Worm (Caenorhabditis elegans) whole organism, L1 larva: ENCODE results near the gene abu-14.
A peak's percentile ranks its signal among the peaks of the same experiment; 100 is the strongest.

Source experiments
- C16A3.4 ChIP-seq: fragments of 150-350 bp; optimal IDR thresholded peaks from 2 replicates; lab custom pipeline; 2014; ENCODE audit warnings: missing biosample characterization, missing genetic modification characterization
- Y116A8C.19 ChIP-seq: sonication (generic microtip); optimal IDR thresholded peaks from 2 replicates; lab custom pipeline; 2016; ENCODE audit warnings: missing compliant biosample characterization, missing genetic modification characterization, borderline replicate concordance
- alr-1 ChIP-seq: fragments of 200-800 bp; sonication (Bioruptor generic); optimal IDR thresholded peaks from 2 replicates; lab custom pipeline; 2018; ENCODE audit warnings: borderline replicate concordance, mild to moderate bottlenecking, missing genetic modification characterization, missing compliant biosample characterization
- ama-1 ChIP-seq: fragments of 150-350 bp; optimal IDR thresholded peaks from 2 replicates; lab custom pipeline; 2014
- blmp-1 ChIP-seq: fragments of 150-350 bp; optimal IDR thresholded peaks from 2 replicates; lab custom pipeline; 2014; ENCODE audit warnings: missing biosample characterization, missing genetic modification characterization
- ceh-8 ChIP-seq: fragments of 200-800 bp; sonication (Bioruptor generic); optimal IDR thresholded peaks from 2 replicates; lab custom pipeline; 2018; ENCODE audit warnings: mild to moderate bottlenecking, missing genetic modification characterization, moderate library complexity, missing compliant biosample characterization
- ceh-82 ChIP-seq, 3 experiments: fragments of 150-350 bp in 1 of 3; sonication (generic microtip) in 2 of 3; optimal IDR thresholded peaks; 2 replicates each; lab custom pipeline; 2014 to 2017; ENCODE audit warnings: missing biosample characterization in 3 of 3, missing genetic modification characterization in 3 of 3
- dpl-1 ChIP-seq, 3 experiments: fragments of 150-350 bp in 2 of 3; sonication (generic microtip) in 1 of 3; optimal IDR thresholded peaks; 2 replicates each; lab custom pipeline; 2014 to 2017; ENCODE audit warnings: missing biosample characterization in 3 of 3, missing genetic modification characterization in 3 of 3, missing genetic modification reagents in 3 of 3
- egl-13 ChIP-seq: sonication (generic microtip); optimal IDR thresholded peaks from 2 replicates; lab custom pipeline; 2016; ENCODE audit warnings: missing genotype, missing genetic modification reagents, missing genetic modification characterization, missing compliant biosample characterization
- elt-2 ChIP-seq: sonication (generic microtip); optimal IDR thresholded peaks from 2 replicates; lab custom pipeline; 2016; ENCODE audit warnings: missing genetic modification characterization, mild to moderate bottlenecking, inconsistent platforms, missing compliant biosample characterization, missing genetic modification reagents
- elt-3 ChIP-seq, 6 experiments: fragments of 150-350 bp in 1 of 6; sonication (generic microtip); optimal IDR thresholded peaks; 2 replicates each; lab custom pipeline; 2017 to 2018; ENCODE audit warnings: missing biosample characterization in 6 of 6, missing genetic modification characterization in 6 of 6, inconsistent platforms in 1 of 6
- fkh-10 ChIP-seq: sonication (generic microtip); optimal IDR thresholded peaks from 2 replicates; lab custom pipeline; 2017; ENCODE audit warnings: missing biosample characterization, missing genetic modification reagents, missing genetic modification characterization
- fkh-4 ChIP-seq: sonication (generic microtip); optimal IDR thresholded peaks from 2 replicates; lab custom pipeline; 2016; ENCODE audit warnings: missing compliant biosample characterization, missing genetic modification characterization, borderline replicate concordance
- fkh-8 ChIP-seq: sonication (generic microtip); optimal IDR thresholded peaks from 2 replicates; lab custom pipeline; 2016; ENCODE audit warnings: mild to moderate bottlenecking, missing genetic modification characterization, missing compliant biosample characterization
- grh-1 ChIP-seq: fragments of 200-800 bp; sonication (Bioruptor generic); IDR thresholded peaks from 2 replicates; pipeline ENCODE4 v1.3.6; 2022; ENCODE audit warnings: missing genetic modification reagents, missing genetic modification characterization, missing compliant biosample characterization
- hlh-17 ChIP-seq: fragments of 200-800 bp; sonication (Bioruptor generic); optimal IDR thresholded peaks from 2 replicates; lab custom pipeline; 2018; ENCODE audit warnings: missing genetic modification characterization, mild to moderate bottlenecking, missing compliant biosample characterization, moderate library complexity, borderline replicate concordance
- isw-1 ChIP-seq: fragments of 200-800 bp; sonication (Bioruptor generic); IDR thresholded peaks from 2 replicates; pipeline ENCODE4 v1.3.6; 2022; ENCODE audit warnings: missing genetic modification characterization, missing compliant biosample characterization
- lin-14 ChIP-seq: fragments of 200-800 bp; sonication (Bioruptor generic); optimal IDR thresholded peaks from 2 replicates; lab custom pipeline; 2018; ENCODE audit warnings: mild to moderate bottlenecking, missing genetic modification characterization, moderate library complexity, missing compliant biosample characterization
- lin-35 ChIP-seq, 2 experiments: fragments of 150-350 bp; optimal IDR thresholded peaks; 2 replicates each; lab custom pipeline; 2014; ENCODE audit warnings: missing biosample characterization in 2 of 2, missing genetic modification characterization in 2 of 2, missing genetic modification reagents in 2 of 2
- lin-39 ChIP-seq: fragments of 150-350 bp; optimal IDR thresholded peaks from 2 replicates; lab custom pipeline; 2014; ENCODE audit warnings: missing biosample characterization, missing genetic modification reagents, missing genetic modification characterization
- mef-2 ChIP-seq: fragments of 150-350 bp; optimal IDR thresholded peaks from 2 replicates; lab custom pipeline; 2014; ENCODE audit warnings: missing biosample characterization, missing genetic modification characterization
- mep-1 ChIP-seq: fragments of 150-350 bp; optimal IDR thresholded peaks from 2 replicates; lab custom pipeline; 2014; ENCODE audit warnings: missing biosample characterization, missing genetic modification characterization
- nhr-19 ChIP-seq: fragments of 200-800 bp; sonication (Bioruptor generic); conservative IDR thresholded peaks from 2 replicates; pipeline ENCODE4 v1.3.6; 2022; ENCODE audit warnings: missing genetic modification characterization, missing compliant biosample characterization
- nhr-20 ChIP-seq: sonication (generic microtip); optimal IDR thresholded peaks from 2 replicates; lab custom pipeline; 2016; ENCODE audit warnings: mild to moderate bottlenecking, missing genetic modification characterization, missing compliant biosample characterization
- nhr-71 ChIP-seq: sonication (generic microtip); optimal IDR thresholded peaks from 2 replicates; lab custom pipeline; 2016; ENCODE audit warnings: mild to moderate bottlenecking, missing genetic modification characterization, moderate library complexity, missing compliant biosample characterization
- nhr-85 ChIP-seq: sonication (generic microtip); peaks from one replicate; lab custom pipeline; 2016; ENCODE audit warnings: missing genetic modification characterization, inconsistent platforms, missing compliant biosample characterization
- pax-3 ChIP-seq: fragments of 200-800 bp; sonication (Bioruptor generic); optimal IDR thresholded peaks from 2 replicates; lab custom pipeline; 2018; ENCODE audit warnings: mild to moderate bottlenecking, missing genetic modification characterization, moderate library complexity, missing compliant biosample characterization
- rnt-1 ChIP-seq: sonication (generic microtip); optimal IDR thresholded peaks from 2 replicates; lab custom pipeline; 2016; ENCODE audit warnings: mild to moderate bottlenecking, missing genetic modification characterization, moderate library complexity, missing compliant biosample characterization
- skn-1 ChIP-seq: fragments of 150-350 bp; optimal IDR thresholded peaks from 2 replicates; lab custom pipeline; 2014; ENCODE audit warnings: missing biosample characterization, missing genetic modification characterization
- sox-4 ChIP-seq: sonication (generic microtip); optimal IDR thresholded peaks from 2 replicates; lab custom pipeline; 2016; ENCODE audit warnings: missing genetic modification characterization, missing compliant biosample characterization
- unc-130 ChIP-seq: fragments of 150-350 bp; optimal IDR thresholded peaks from 2 replicates; lab custom pipeline; 2017; ENCODE audit warnings: missing biosample characterization, missing genetic modification characterization, inconsistent platforms
- unc-62 ChIP-seq: fragments of 150-350 bp; optimal IDR thresholded peaks from 2 replicates; lab custom pipeline; 2014; ENCODE audit warnings: missing biosample characterization, missing genetic modification reagents, missing genetic modification characterization
- unc-86 ChIP-seq: sonication (generic microtip); optimal IDR thresholded peaks from 2 replicates; lab custom pipeline; 2016; ENCODE audit warnings: missing genetic modification characterization, missing compliant biosample characterization
- vab-15 ChIP-seq: sonication (generic microtip); optimal IDR thresholded peaks from 2 replicates; lab custom pipeline; 2017; ENCODE audit warnings: missing genotype, mild to moderate bottlenecking, missing genetic modification characterization, missing compliant biosample characterization
- zag-1 ChIP-seq: fragments of 150-350 bp; optimal IDR thresholded peaks from 2 replicates; lab custom pipeline; 2014; ENCODE audit warnings: missing biosample characterization, missing genetic modification characterization

Gene abu-14

DNA sequence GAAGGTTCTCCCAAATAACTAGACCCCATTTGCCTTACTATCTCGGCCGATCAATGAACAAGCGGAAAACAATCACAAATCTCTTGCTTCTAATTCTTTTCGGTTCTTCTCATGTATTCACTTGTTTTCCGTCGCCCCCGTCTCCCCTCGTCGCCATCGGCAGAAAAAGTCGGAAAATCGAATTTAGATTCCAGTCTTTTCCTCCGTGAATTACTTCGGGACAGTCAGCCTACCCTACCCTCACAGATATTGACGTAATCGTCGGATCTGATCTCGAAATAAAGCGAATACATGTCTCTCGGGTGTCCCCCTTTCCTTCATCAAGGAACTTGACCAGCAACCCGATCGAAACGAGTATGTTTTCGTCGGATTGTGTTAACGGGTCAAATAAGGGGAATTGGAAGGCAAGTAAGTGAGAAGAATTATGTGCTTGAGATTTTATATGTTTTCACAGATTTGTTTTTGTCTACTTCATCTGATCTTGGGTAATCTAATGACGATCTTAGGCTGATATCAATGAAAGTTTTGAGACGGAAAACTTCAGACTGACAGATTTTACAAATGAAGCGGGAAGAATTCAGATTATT, 36.4 kb downstream of the abu-14 start:
- peak; percentile 62 for TF ChIP-seq blmp-1 (tag; lab: Kevin White, UChicago)
- no peak for TF ChIP-seq ceh-82 (tag; optimal IDR thresholded peaks at IDR 0.05; lab: Kevin White, UChicago)

DNA sequence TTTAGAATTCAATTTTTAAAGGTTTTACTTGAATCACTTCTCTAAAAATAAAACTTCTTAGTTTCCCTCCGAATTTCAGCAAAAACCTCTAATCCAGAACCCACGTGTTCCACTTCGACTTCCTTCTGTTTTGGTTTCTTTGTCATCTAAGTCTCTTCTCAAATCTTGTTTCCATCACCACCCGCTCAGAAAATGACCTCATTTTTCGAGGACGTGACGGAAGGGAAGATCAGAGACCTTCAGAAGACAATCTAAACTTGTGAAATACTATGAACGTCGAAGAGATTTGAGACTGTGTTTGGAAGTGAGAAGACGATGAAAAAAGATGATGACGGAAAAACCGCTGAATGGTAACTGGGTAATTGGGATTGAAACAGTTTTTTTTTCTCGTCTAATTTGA, 37.4 kb downstream of the abu-14 start:
- TF ChIP-seq lin-39, result no peak
- no peak for TF ChIP-seq isw-1 (GFP tag; lab: Robert Waterston, UW)
- no peak for TF ChIP-seq unc-130 (tag; lab: Kevin White, UChicago)
- no peak for TF ChIP-seq ceh-8 (GFP tag; lab: Kevin White, UChicago)
- no peak for TF ChIP-seq fkh-4 (tag; lab: Kevin White, UChicago)
- TF ChIP-seq blmp-1 (tag; lab: Kevin White, UChicago), result peak; percentile 79
- TF ChIP-seq Y116A8C.19 (tag; lab: Kevin White, UChicago), result no peak
- no peak for TF ChIP-seq egl-13 (tag; lab: Kevin White, UChicago)
- peak; percentile 70 for TF ChIP-seq lin-14
- TF ChIP-seq fkh-10 (GFP tag; lab: Kevin White, UChicago), result no peak
- TF ChIP-seq skn-1, result no peak
- TF ChIP-seq nhr-19 (GFP tag; lab: Robert Waterston, UW), result no peak
- TF ChIP-seq nhr-85 (tag; lab: Kevin White, UChicago), result peak; percentile 86
- TF ChIP-seq alr-1 (tag; lab: Kevin White, UChicago), result no peak
- peak in 1 of 6 experiments; percentile 17 for TF ChIP-seq elt-3 (tag; optimal IDR thresholded peaks at IDR 0.05; lab: Kevin White, UChicago)
- no peak for TF ChIP-seq unc-62
- no peak for TF ChIP-seq nhr-71 (tag; lab: Kevin White, UChicago)
- no peak for TF ChIP-seq unc-86 (tag; lab: Kevin White, UChicago)
- TF ChIP-seq mep-1 (tag; lab: Kevin White, UChicago), result peak; percentile 38
- no peak for TF ChIP-seq nhr-20 (tag; lab: Kevin White, UChicago)

DNA sequence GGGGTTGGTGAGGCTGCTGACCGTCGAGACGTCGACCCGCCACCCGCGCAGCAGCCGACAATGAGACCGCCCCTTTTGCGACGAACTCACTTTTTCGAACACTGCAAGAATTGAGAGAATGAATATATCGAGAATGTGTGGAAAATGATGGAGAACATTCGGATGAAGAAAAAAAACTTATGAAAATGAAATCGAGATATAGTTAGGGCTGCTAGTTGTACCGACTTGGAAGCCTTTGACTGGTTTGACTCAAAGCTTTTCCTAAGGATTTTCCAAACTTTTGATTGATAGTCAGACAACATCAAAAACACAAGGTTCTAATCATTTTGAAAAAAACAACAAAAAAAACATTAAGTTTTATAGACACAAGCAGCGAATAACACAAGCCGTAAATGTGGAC, 38.6 kb downstream of the abu-14 start, which contains the start of gene sym-2:
TSS of gene sym-2 (minus strand) at position 101 of the 400 bp plus-strand sequence.
- TF ChIP-seq rnt-1 (tag; lab: Kevin White, UChicago) (no peak), blmp-1 (tag; lab: Kevin White, UChicago) (peak; percentile 25), grh-1 (0 out of 2 replicates have a peak, but pooled peaks have one; percentile 22)
- TF ChIP-seq, all 84 proteins: peak for 2

DNA sequence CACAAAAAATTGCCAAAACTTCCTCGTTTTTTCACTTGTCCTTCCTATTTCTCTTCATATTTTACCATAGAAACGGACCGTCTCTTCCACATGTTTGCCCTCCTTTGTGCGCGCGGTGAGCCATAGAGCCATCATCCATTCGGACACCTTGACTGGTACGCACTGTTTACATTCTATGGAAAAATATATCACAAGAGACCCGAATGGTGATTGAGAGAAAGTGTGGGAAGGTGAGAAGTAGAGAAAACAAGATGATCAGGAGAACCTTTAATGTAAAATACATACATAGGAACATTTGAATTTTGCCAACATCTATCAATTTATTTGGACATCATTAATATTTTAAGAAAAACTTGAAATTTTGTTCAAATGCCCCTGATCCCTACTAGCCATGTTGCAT, 41.1 kb downstream of the abu-14 start:
- TF ChIP-seq nhr-20 (tag; lab: Kevin White, UChicago) (no peak), ama-1 (lab: Kevin White, UChicago) (no peak), vab-15 (tag; lab: Kevin White, UChicago) (no peak), pax-3 (tag; lab: Kevin White, UChicago) (no peak)
- TF ChIP-seq, all 84 proteins: peak for 0

DNA sequence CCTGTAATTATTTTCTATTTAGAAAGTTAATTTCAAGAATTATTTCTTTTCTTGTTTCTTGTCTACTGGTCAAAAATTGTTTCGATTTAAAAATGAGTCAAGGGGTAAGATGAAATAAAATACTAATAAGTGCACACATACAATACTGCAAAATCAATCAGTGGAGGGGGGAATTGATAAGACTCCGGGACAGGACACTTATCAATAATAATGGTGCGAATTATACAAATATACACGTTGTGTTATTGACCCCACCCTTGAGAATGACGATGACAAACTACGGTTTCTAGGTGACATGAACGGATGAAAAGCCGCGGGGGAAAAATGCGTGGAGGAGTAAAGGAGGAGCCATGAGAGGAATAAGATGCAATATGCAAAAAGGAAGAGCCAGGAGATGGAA, 45.9 kb downstream of the abu-14 start:
- no peak for TF ChIP-seq dpl-1 (GFP tag; optimal IDR thresholded peaks at IDR 0.05; lab: Kevin White, UChicago)
- peak; percentile 2 for TF ChIP-seq elt-2
- TF ChIP-seq hlh-17 (GFP tag; lab: Kevin White, UChicago), result no peak

DNA sequence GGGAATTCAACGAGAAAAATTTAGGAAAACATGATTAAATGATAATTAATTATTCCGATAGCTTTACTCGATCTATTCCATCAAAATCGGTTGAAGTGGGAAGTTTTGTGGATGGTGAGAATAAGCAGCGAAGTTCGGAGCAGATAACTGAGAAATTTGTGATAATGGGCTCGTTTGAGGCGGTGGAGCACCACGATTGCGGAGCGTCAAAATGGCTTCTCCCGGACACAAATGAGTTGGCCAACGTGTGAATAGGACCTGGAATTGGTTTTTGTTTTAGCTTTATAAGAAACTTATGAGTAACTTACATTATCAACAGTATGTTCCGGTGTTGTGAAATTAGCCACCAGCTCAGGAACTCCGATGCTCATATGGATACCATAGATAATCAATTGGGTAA, 48.2 kb downstream of the abu-14 start:
- TF ChIP-seq C16A3.4 (no peak), fkh-8 (tag; lab: Kevin White, UChicago) (no peak), mef-2 (no peak), pax-3 (tag; lab: Kevin White, UChicago) (no peak), sox-4 (tag; lab: Kevin White, UChicago) (no peak), zag-1 (tag; lab: Kevin White, UChicago) (no peak), nhr-19 (GFP tag; lab: Robert Waterston, UW) (no peak), elt-3 (tag; optimal IDR thresholded peaks at IDR 0.05; lab: Kevin White, UChicago) (no peak), skn-1 (no peak), lin-35 (GFP tag; optimal IDR thresholded peaks at IDR 0.05; lab: Kevin White, UChicago) (no peak)
